Worm (Caenorhabditis elegans): Measurements from ENCODE around the gene sre-45.

sre-45 gene

DNA sequence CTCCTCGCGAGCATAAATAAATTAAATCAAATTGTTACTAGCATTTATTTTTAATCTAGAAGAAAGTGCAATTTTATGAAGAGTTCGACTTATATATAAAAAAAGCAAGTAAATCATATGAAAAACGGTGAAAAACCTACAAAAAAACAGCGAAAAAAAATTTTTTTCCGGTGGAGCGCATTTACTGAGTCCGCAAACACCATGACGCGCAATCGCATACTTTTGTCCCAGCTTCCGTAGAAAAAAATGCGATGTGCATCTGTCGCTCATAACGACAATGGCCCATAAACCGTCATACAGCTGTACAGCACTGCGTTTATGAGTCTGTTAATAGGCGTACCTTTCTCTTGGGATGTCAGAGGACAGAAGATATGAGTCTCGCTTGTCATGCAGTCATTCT lies 40.5 kb upstream of the sre-45 start:
- no peak for TF ChIP-seq ceh-19 (GFP tag; optimal IDR thresholded peaks at IDR 0.05)
- TF ChIP-seq lin-11 (tag; optimal IDR thresholded peaks at IDR 0.05) = no peak
- peak; percentile 9 for TF ChIP-seq elt-2 (tag; optimal IDR thresholded peaks at IDR 0.05)
- no peak for TF ChIP-seq nfya-1 (tag; optimal IDR thresholded peaks at IDR 0.05)
- TF ChIP-seq fax-1 (tag; optimal IDR thresholded peaks at IDR 0.05) = no peak
- no peak for TF ChIP-seq pax-1 (tag; optimal IDR thresholded peaks at IDR 0.05)
- no peak for TF ChIP-seq T23F11.4 (GFP tag; optimal IDR thresholded peaks at IDR 0.05)
- peak; percentile 11 for TF ChIP-seq ceh-31 (tag; optimal IDR thresholded peaks at IDR 0.05)
- no peak for TF ChIP-seq ceh-22 (tag; optimal IDR thresholded peaks at IDR 0.05)

DNA sequence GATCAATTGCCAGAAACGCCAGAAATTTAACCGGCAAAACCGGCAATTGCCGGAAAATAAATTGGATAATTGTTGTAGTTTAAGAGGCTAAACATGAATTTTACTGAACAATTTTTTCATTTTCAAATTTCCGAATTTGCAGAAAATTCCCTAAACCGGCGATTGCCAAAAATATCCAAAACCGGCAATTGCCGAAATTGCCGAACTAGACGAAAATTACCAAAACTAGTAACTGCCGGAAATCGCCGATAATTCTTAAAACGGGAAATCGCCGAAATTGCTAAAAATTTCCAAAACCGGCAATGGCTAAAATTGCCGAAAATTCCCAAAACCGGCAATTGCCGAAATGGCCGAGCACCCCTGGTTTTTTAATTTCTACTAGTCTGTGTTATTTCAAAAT lies 38.3 kb upstream of the sre-45 start:
- no peak for TF ChIP-seq pha-2 (tag; optimal IDR thresholded peaks at IDR 0.05)
- no peak for TF ChIP-seq mec-3 (tag; optimal IDR thresholded peaks at IDR 0.05; ENCODE audit: borderline replicate concordance)
- TF ChIP-seq ceh-9 (tag; optimal IDR thresholded peaks at IDR 0.05) = no peak
- no peak for TF ChIP-seq hlh-13 (GFP tag; optimal IDR thresholded peaks at IDR 0.05)
- TF ChIP-seq ceh-2 (tag; optimal IDR thresholded peaks at IDR 0.05) = no peak

DNA sequence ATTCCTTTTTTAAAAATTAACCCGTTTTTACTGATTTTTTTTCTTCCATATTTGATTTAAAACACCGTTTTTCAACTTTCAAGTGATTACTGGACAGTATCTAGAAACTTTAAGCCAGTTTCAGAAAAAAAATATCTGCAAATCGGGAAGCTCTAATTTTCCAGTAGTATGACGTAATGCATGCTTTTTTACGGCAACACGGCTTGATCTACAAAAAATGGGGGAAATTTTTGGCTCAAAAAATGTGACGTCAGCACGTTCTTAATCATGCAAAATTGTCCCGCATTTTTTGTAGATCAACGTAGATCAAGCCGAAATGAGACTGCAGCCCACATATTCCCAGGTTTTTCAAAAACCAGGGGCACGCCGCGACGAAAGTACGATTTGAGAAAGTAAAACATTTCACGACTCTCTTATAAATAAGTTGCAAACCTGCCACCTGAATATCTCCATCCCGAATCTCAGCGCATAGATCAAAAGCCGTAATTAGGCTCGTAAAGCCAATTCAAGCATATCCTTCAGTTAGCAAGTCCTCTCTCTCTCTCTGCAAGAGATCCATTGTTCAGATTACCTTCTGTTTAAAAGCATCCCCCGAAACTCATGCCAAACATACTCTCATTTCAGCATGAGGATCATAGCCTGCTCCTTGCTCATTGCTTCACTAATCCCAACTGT lies 35.8 kb upstream of the sre-45 start, which contains the start of gene E01G4.6:
Gene E01G4.6 (plus strand): TSS at position 625 of the 675 bp plus-strand sequence.
- TF ChIP-seq ref-2 (tag; optimal IDR thresholded peaks at IDR 0.05) (no peak), F13H6.1 (tag; optimal IDR thresholded peaks at IDR 0.05) (no peak), lim-6 (tag; optimal IDR thresholded peaks at IDR 0.05) (no peak), ceh-31 (tag; optimal IDR thresholded peaks at IDR 0.05) (no peak), ztf-16 (tag; optimal IDR thresholded peaks at IDR 0.05) (no peak), hlh-30 (tag; optimal IDR thresholded peaks at IDR 0.05; ENCODE audit: insufficient read depth) (no peak), odd-2 (tag; optimal IDR thresholded peaks at IDR 0.05) (no peak), ceh-14 (tag; optimal IDR thresholded peaks at IDR 0.05) (no peak), tbx-2 (tag; optimal IDR thresholded peaks at IDR 0.05) (no peak)

DNA sequence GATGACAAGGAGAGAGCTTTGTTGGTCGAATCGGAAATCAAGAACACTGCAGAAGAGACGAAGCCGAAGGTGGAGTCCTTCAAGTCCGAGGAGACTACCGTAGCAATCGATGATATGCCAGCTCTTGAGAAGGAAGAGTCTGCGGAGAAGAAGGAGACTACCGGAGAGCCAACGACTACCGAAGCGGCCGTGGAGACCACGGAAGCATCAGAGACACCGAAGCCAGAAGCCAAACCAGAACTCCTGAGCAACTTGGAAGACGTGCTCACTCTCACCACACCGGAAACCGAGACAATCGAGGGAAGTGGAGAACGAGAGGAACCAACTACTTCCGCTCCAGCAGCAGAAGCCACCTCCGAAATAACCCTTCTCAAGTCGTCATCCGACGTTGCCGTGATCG lies 33.6 kb upstream of the sre-45 start:
- TF ChIP-seq hlh-30 (tag; optimal IDR thresholded peaks at IDR 0.05; ENCODE audit: insufficient read depth) (no peak), sox-2 (GFP tag; IDR thresholded peaks at IDR 0.05) (no peak), ref-2 (tag; optimal IDR thresholded peaks at IDR 0.05) (no peak), nhr-232 (tag; optimal IDR thresholded peaks at IDR 0.05) (no peak), fkh-6 (tag; optimal IDR thresholded peaks at IDR 0.05) (no peak), ceh-14 (tag; optimal IDR thresholded peaks at IDR 0.05) (no peak), K02D7.2 (tag; optimal IDR thresholded peaks at IDR 0.05) (no peak), ceh-9 (tag; optimal IDR thresholded peaks at IDR 0.05) (no peak)

DNA sequence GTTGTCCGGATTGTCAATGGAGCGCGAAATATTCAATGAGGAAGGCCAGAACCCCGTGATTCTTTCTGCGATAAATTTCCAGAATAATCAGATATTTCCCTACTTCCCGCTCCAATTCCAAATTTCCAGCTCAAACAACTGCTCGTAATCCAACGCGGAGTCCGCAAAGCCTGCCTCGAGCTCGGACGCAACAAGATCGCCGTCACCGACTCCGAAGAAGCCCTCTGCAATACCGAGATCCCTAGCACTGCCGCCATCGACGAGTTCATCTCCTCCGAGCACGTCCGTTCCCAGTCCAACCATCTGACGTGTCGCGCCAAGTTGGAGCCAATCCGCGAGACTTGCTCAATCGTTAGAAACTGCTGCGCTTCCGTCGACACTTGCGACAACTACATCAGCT lies 32.6 kb upstream of the sre-45 start:
- TF ChIP-seq dmd-4 (tag; optimal IDR thresholded peaks at IDR 0.05; ENCODE audit: borderline replicate concordance) = no peak
- TF ChIP-seq ceh-45 (GFP tag; IDR thresholded peaks at IDR 0.05) = no peak
- no peak for TF ChIP-seq fax-1 (tag; optimal IDR thresholded peaks at IDR 0.05)

DNA sequence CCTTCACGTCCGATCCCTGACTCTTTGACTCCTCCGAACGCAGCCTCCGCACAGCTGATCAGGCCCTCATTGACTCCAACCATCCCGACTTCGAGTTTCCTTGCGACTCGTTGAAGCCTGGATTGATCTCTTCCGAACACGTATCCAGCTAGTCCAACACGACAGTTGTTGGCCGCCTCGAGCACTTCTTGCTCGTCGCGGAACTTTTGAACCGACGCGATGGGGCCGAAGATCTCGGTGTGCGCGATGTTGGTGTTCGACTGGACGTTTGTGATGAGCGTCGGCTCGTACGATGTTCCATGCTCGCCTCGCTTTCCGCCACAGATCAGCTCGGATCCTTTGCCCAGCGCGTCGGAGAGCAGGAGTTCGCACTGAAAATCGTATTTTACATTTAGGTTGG lies 30.1 kb upstream of the sre-45 start:
- TF ChIP-seq tbx-7 (tag; optimal IDR thresholded peaks at IDR 0.05) (no peak), pag-3 (tag; optimal IDR thresholded peaks at IDR 0.05; ENCODE audit: borderline replicate concordance) (no peak)

DNA sequence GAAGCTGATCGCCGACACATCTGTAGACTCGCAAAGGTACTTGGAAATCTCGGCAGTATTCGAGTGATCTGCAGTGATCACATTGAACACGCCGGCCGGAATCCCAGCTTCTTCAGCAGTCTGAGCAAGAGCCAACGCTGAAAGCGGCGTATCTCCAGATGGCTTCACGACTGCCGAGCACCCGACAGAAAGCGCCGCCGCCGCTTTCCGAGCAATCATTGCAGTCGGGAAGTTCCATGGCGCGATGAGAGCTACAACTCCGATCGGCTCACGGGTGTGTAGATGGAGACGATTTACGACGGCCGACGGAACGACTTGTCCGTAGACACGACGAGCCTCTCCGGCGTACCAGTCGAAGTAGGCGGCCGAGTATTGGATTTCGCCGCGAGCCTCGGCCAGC lies 27.8 kb upstream of the sre-45 start:
- no peak for TF ChIP-seq hlh-13 (GFP tag; optimal IDR thresholded peaks at IDR 0.05)
- TF ChIP-seq ceh-31 (tag; optimal IDR thresholded peaks at IDR 0.05) = no peak
- no peak for TF ChIP-seq dve-1 (tag; optimal IDR thresholded peaks at IDR 0.05)
- no peak for TF ChIP-seq unc-3 (GFP tag; conservative IDR thresholded peaks at IDR 0.05)
- TF ChIP-seq unc-3 (tag; optimal IDR thresholded peaks at IDR 0.05) = no peak
- no peak for TF ChIP-seq ceh-22 (tag; optimal IDR thresholded peaks at IDR 0.05)
- TF ChIP-seq pat-9 (tag; optimal IDR thresholded peaks at IDR 0.05) = no peak
- TF ChIP-seq hlh-8 (tag; optimal IDR thresholded peaks at IDR 0.05) = no peak
- no peak for TF ChIP-seq lim-6 (tag; optimal IDR thresholded peaks at IDR 0.05)
- TF ChIP-seq odd-2 (tag; optimal IDR thresholded peaks at IDR 0.05) = no peak
- TF ChIP-seq lin-11 (tag; optimal IDR thresholded peaks at IDR 0.05) = no peak
- TF ChIP-seq elt-4 (tag; optimal IDR thresholded peaks at IDR 0.05) = no peak
- TF ChIP-seq mec-3 (tag; optimal IDR thresholded peaks at IDR 0.05; ENCODE audit: borderline replicate concordance) = no peak
- TF ChIP-seq npax-4 (tag; optimal IDR thresholded peaks at IDR 0.05) = no peak
- no peak for TF ChIP-seq ama-1 (optimal IDR thresholded peaks at IDR 0.05)
- TF ChIP-seq C08G9.2 (tag; optimal IDR thresholded peaks at IDR 0.05) = no peak
- TF ChIP-seq dmd-4 (tag; optimal IDR thresholded peaks at IDR 0.05; ENCODE audit: borderline replicate concordance) = no peak

Measured in whole organism, late embryonic.